Fruit fly (Drosophila melanogaster): ENCODE data around the gene CG40006.
"Not testable (repeated sequence)": the region's sequence is repeated elsewhere in the genome, so short reads cannot be mapped to it uniquely, and the experiment has no call there.

CG40006 gene

DNA sequence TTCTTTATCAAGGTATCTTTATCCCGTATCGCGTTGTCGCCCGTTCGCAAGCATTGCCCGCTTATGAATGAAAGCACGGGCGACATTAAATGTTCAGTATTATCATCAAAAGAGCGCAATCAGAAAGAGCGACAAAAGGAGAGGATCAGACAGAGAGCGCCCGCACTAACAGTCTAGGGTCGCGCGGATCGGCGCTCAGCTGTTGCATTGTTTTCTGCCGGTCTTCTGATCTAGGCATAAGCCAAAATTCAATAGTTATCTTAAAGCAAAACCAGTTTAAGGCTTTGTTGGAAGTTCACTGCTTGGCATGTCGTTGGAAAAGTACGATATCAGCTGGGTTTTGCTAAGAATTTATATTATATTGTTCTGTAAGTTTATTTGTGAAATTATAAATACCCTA is at the start of gene CG40006:
Gene CG40006, minus strand, starts transcription at position 69 of the 400 bp plus-strand sequence.
- no peak for TF ChIP-seq EcR (GFP tag; optimal IDR thresholded peaks at IDR 0.05)
- TF ChIP-seq CG8478 (optimal IDR thresholded peaks at IDR 0.05): no peak

DNA sequence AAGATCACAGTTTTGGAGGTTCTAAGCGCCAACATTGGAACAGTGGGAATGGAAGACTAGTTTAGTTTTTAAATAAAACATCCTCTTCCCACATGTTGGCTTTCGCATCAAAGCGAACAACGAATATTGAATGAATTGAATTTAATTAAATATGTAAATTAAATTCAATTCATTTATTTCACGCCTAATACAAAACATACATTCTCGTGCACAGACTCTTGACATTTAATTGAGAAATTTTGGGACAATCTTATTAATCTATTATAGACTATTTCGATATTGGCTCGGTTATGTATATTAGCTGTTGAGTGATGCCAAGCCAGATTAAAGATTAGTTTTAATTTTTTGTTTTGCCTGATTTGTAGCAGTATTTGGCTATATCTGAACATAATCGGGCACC is 42.1 kb upstream of the CG40006 start, which contains the start of gene CG40439:
Gene CG40439, minus strand, starts transcription at position 8 of the 400 bp plus-strand sequence.
- TF ChIP-seq EcR (GFP tag; optimal IDR thresholded peaks at IDR 0.05); pan (optimal IDR thresholded peaks at IDR 0.05); usp (GFP tag; optimal IDR thresholded peaks at IDR 0.05): not testable (repeated sequence)

DNA sequence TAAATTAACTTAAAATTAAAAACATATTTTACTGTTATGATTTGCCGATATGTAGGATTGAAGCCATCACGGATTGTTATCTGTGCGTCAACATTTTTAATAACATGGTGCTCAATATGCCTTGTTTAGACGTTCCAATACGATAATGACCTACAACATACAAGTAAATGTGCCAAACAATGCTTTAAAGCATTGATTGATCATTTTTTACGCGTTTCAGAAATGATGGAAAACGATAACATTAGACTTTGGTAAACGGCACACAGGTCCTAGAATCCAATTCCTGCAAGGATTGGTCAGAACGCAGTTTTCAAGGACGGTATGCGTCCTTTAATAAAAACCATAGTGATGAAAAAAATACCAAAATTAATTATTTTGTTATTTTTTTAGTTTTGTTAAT is 2.0 kb upstream of the CG40006 start:
- TF ChIP-seq usp (GFP tag; optimal IDR thresholded peaks at IDR 0.05) (no peak), CG8478 (optimal IDR thresholded peaks at IDR 0.05) (no peak), psq (optimal IDR thresholded peaks at IDR 0.05) (no peak), pan (optimal IDR thresholded peaks at IDR 0.05) (no peak), Dll (optimal IDR thresholded peaks at IDR 0.05) (no peak)

DNA sequence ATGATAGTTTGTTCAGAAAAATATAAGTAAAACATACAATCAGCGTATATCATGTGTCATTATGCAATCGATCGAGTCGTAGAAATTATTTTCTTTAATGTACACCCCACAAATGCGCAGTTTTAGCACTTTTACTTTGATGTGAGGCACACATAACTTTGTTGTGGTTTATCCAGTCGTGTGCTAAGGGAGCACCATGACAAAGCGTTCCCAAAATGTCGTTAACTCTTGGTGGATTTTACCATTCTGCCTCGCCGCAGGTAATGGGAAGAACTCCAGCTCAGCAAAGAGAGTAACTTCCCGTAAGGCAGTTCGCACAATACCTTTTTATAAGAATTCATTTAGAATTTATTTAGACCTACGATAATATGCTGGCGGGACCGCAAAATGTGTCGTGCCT is 19.1 kb downstream of the CG40006 start:
- TF ChIP-seq Dll (optimal IDR thresholded peaks at IDR 0.05) (no peak), pan (optimal IDR thresholded peaks at IDR 0.05) (no peak), CG8478 (optimal IDR thresholded peaks at IDR 0.05) (no peak), usp (GFP tag; optimal IDR thresholded peaks at IDR 0.05) (no peak)

DNA sequence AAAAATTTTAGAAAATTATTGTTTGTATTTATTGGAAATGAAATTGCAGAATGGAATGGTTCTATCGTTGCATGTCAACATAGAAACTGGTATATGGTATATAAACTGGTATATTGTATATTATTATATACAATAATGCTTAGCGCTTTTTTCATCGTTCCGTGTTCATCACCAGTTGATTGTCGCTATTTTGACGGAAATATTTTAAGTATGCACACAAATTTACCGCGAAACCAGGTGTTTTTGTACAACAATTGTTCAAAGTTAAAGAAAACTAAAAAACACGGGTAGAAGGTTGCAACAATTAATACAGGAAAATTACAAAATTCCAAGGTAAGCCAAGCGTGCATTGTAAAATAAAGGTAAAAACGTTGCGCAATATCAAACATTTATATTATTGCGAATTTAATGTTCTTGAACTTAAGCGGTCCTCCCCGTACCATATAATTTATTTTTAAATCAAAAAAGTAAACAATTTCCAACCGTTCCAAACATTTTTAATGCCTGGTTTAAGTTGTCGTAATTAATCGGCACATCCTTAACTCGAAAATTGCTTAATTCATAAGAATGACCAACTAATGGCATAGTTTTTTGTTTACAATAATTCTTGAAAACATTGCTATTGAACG is 177.1 kb downstream of the CG40006 start, which contains the start of gene Slmap:
Gene Slmap, plus strand, starts transcription at position 153 of the 629 bp plus-strand sequence.
- TF ChIP-seq EcR (GFP tag; optimal IDR thresholded peaks at IDR 0.05) (no peak), pan (optimal IDR thresholded peaks at IDR 0.05) (no peak), CG8478 (optimal IDR thresholded peaks at IDR 0.05) (no peak), Dll (optimal IDR thresholded peaks at IDR 0.05) (no peak), usp (GFP tag; optimal IDR thresholded peaks at IDR 0.05) (no peak), psq (optimal IDR thresholded peaks at IDR 0.05) (no peak)

DNA sequence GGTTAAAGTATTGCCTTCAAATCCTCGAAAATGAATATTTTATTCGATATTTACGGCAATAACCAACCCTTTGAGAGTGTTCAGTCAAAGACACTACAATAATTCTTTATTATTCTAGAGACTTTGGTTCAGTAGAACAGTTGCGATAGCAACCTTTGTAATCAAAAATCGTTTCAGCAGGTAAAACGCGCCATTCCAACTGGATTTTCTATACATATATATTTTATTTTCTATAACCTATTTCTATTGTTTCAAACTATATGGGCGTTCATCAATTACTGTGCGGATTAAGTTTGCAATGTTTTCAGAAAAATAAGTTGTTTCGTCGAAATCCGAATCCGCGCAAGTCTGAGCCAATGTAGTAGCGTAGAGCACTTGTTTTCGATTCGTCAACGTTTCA is 178.3 kb downstream of the CG40006 start:
- TF ChIP-seq Dll (optimal IDR thresholded peaks at IDR 0.05) (no peak), psq (optimal IDR thresholded peaks at IDR 0.05) (no peak), usp (GFP tag; optimal IDR thresholded peaks at IDR 0.05) (no peak), EcR (GFP tag; optimal IDR thresholded peaks at IDR 0.05) (no peak)

DNA sequence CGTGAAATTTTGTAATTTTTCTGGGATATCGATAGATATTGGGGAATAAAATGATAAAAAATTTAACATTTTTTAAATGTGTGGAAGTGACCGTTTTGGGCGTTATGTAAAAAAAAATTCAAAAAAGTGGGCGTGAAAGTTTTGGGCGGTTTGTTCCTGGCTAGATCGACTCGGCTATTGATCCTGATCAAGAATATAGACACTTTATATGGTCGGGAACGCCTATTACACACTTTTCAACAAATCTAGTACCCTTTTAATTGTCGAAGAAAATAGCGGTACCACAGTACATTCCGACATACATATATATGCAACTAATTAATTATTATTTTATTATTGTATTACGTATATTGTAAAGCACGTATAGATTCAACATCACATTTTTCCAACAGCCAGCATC is 180.8 kb downstream of the CG40006 start:
- no peak for TF ChIP-seq pan (optimal IDR thresholded peaks at IDR 0.05)
- TF ChIP-seq EcR (GFP tag; optimal IDR thresholded peaks at IDR 0.05): no peak

DNA sequence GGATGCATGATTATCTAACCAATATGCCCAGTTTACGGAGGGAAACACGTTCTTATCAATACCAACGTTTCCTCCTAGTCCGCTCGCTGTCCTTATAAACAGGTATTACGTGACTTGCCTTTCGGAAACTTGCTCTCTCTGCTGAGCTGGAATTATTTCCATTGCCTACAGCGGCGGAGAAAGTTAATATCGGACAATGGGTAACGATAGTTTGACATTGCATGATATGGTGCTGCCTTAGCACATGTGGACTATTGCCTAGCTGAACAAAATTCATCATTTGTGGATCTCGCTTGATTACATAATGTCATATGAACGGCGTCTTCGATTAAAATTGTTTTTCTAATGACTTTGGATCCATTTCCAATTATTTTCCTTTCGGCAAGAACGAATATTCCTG is 181.8 kb downstream of the CG40006 start:
- TF ChIP-seq EcR (GFP tag; optimal IDR thresholded peaks at IDR 0.05): no peak
- no peak for TF ChIP-seq CG8478 (optimal IDR thresholded peaks at IDR 0.05)
- TF ChIP-seq Dll (optimal IDR thresholded peaks at IDR 0.05): no peak
- no peak for TF ChIP-seq psq (optimal IDR thresholded peaks at IDR 0.05)
- no peak for TF ChIP-seq pan (optimal IDR thresholded peaks at IDR 0.05)
- TF ChIP-seq usp (GFP tag; optimal IDR thresholded peaks at IDR 0.05): no peak
